Worm (Caenorhabditis elegans): ENCODE data around the gene T02G5.15.

DNA sequence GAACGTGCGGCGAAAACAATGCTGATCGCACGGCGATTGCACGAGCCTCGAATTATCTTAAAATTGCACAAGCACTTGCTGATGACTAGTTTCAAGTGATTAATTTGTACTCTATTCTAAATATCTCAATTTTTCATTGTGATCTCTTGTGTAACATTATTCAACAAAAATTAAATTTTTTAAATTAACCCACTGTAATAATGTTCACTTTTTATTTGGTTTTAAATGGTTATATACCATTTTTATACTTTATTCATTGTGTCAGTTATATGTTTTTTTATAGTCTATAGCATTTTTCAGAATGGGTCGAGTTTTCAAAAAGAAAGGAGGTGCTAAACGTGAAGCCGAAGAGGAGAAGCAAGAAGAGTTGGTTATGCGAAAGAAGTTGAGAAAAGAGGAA, 30.5 kb upstream of the T02G5.15 start, which contains the start of gene ZK1127.4:
- TF ChIP-seq nhr-102 (tag; optimal IDR thresholded peaks at IDR 0.05) (no peak), lsy-2 (tag; optimal IDR thresholded peaks at IDR 0.05) (no peak), fkh-10 (GFP tag; optimal IDR thresholded peaks at IDR 0.05) (no peak), hmg-1.1 (GFP tag; IDR thresholded peaks at IDR 0.05) (no peak), mdl-1 (tag; optimal IDR thresholded peaks at IDR 0.05) (no peak), lin-15B (tag; optimal IDR thresholded peaks at IDR 0.05) (no peak), ces-1 (GFP tag; optimal IDR thresholded peaks at IDR 0.05) (no peak), zfp-2 (tag; optimal IDR thresholded peaks at IDR 0.05) (no peak), lim-7 (GFP tag; IDR thresholded peaks at IDR 0.05) (no peak), ctbp-1 (GFP tag; IDR thresholded peaks at IDR 0.05) (no peak), aha-1 (tag) (no peak)
